Fruit fly (Drosophila melanogaster) whole organism, embryonic: Measurements from ENCODE around the gene THG.

ENCODE experiments used
- B-H2 ChIP-seq: fragments of 200-800 bp; sonication (Bioruptor generic); optimal IDR thresholded peaks from 2 replicates; lab custom pipeline; 2018; ENCODE audit warnings: missing biosample characterization, mild to moderate bottlenecking, missing genetic modification characterization
- CG10147 ChIP-seq: fragments of 200-800 bp; sonication (Bioruptor generic); optimal IDR thresholded peaks from 2 replicates; lab custom pipeline; 2019; ENCODE audit warnings: missing biosample characterization, mild to moderate bottlenecking, missing genetic modification characterization, moderate library complexity
- CG12104 ChIP-seq: fragments of 200-800 bp; sonication (Bioruptor generic); optimal IDR thresholded peaks from 3 replicates; lab custom pipeline; 2016; ENCODE audit warnings: missing biosample characterization, missing genetic modification characterization
- CG13775 ChIP-seq: fragments of 200-800 bp; sonication (Bioruptor generic); optimal IDR thresholded peaks from 3 replicates; lab custom pipeline; 2017; ENCODE audit warnings: missing biosample characterization, mild to moderate bottlenecking, missing genetic modification characterization
- CG13894 ChIP-seq: fragments of 200-800 bp; sonication (Bioruptor generic); optimal IDR thresholded peaks from 3 replicates; lab custom pipeline; 2018; ENCODE audit warnings: missing biosample characterization, mild to moderate bottlenecking, missing genetic modification characterization, moderate library complexity
- CG15073 ChIP-seq: fragments of 200-800 bp; sonication (Bioruptor generic); optimal IDR thresholded peaks from 2 replicates; lab custom pipeline; 2016; ENCODE audit warnings: missing biosample characterization, missing genetic modification characterization
- CG15269 ChIP-seq: fragments of 200-800 bp; sonication (Bioruptor generic); optimal IDR thresholded peaks from 2 replicates; lab custom pipeline; 2018; ENCODE audit warnings: missing biosample characterization, mild to moderate bottlenecking, missing genetic modification characterization, moderate library complexity
- CG15514 ChIP-seq: fragments of 200-800 bp; sonication (Bioruptor generic); optimal IDR thresholded peaks from 3 replicates; lab custom pipeline; 2017; ENCODE audit warnings: missing biosample characterization, missing genetic modification characterization, mild to moderate bottlenecking, moderate library complexity, missing genetic modification reagents
- CG1647 ChIP-seq: fragments of 200-800 bp; sonication (Bioruptor generic); optimal IDR thresholded peaks from 3 replicates; lab custom pipeline; 2016; ENCODE audit warnings: missing biosample characterization, missing genetic modification characterization
- CG16815 ChIP-seq: fragments of 200-800 bp; sonication (Bioruptor generic); optimal IDR thresholded peaks from 3 replicates; lab custom pipeline; 2017; ENCODE audit warnings: missing biosample characterization, mild to moderate bottlenecking, missing genetic modification characterization
- CG18262 ChIP-seq: fragments of 200-800 bp; optimal IDR thresholded peaks from 3 replicates; lab custom pipeline; 2019; ENCODE audit warnings: missing biosample characterization, mild to moderate bottlenecking, missing genetic modification characterization, moderate library complexity
- CG2120 ChIP-seq: fragments of 200-800 bp; sonication (Bioruptor generic); optimal IDR thresholded peaks from 3 replicates; lab custom pipeline; 2016; ENCODE audit warnings: missing biosample characterization, missing genetic modification characterization
- CG4328 ChIP-seq: fragments of 200-800 bp; sonication (Bioruptor generic); optimal IDR thresholded peaks from 3 replicates; lab custom pipeline; 2017; ENCODE audit warnings: missing biosample characterization, missing genetic modification reagents, missing genetic modification characterization
- CG7271 ChIP-seq: fragments of 200-800 bp; sonication (Bioruptor generic); optimal IDR thresholded peaks from 2 replicates; lab custom pipeline; 2018; ENCODE audit warnings: missing biosample characterization, mild to moderate bottlenecking, missing genetic modification characterization, moderate library complexity
- CG7372 ChIP-seq: fragments of 200-800 bp; sonication (Bioruptor generic); IDR thresholded peaks from 2 replicates; pipeline ENCODE4 v1.3.6; 2022; ENCODE audit warnings: missing biosample characterization, missing genetic modification characterization
- CG7786 ChIP-seq: fragments of 200-800 bp; sonication (Bioruptor generic); optimal IDR thresholded peaks from 2 replicates; lab custom pipeline; 2016; ENCODE audit warnings: missing biosample characterization, missing genetic modification characterization
- CG8388 ChIP-seq: fragments of 200-800 bp; sonication (Bioruptor generic); optimal IDR thresholded peaks from 2 replicates; lab custom pipeline; 2019; ENCODE audit warnings: missing biosample characterization, mild to moderate bottlenecking, missing genetic modification characterization, moderate library complexity
- CG9215 ChIP-seq: fragments of 200-800 bp; sonication (Bioruptor generic); IDR thresholded peaks from 2 replicates; pipeline ENCODE4 v1.3.6; 2022; ENCODE audit warnings: missing biosample characterization, missing genetic modification characterization
- CTCF ChIP-seq: fragments of 200-800 bp; sonication (Bioruptor generic); optimal IDR thresholded peaks from 2 replicates; lab custom pipeline; 2017; ENCODE audit warnings: missing biosample characterization, mild to moderate bottlenecking, missing genetic modification characterization, moderate library complexity
- Camta ChIP-seq: fragments of 200-800 bp; sonication (Bioruptor generic); optimal IDR thresholded peaks from 2 replicates; lab custom pipeline; 2016; ENCODE audit warnings: missing biosample characterization, missing genetic modification characterization
- D19A ChIP-seq: fragments of 200-800 bp; optimal IDR thresholded peaks from 3 replicates; lab custom pipeline; 2019; ENCODE audit warnings: missing biosample characterization, mild to moderate bottlenecking, missing genetic modification characterization, moderate library complexity
- Dfd ChIP-seq, 2 experiments: fragments of >200 bp; optimal IDR thresholded peaks; 2 replicates each; lab custom pipeline; 2017; ENCODE audit warnings: missing biosample characterization in 2 of 2, missing genetic modification characterization in 2 of 2
- Eip74EF ChIP-seq, 2 experiments: fragments of 200-800 bp in 1 of 2; fragments of >200 bp in 1 of 2; sonication (Bioruptor generic) in 1 of 2; optimal IDR thresholded peaks; 2 replicates each; lab custom pipeline; 2017 to 2019; ENCODE audit warnings: missing biosample characterization in 2 of 2, missing genetic modification characterization in 2 of 2, mild to moderate bottlenecking in 1 of 2, moderate library complexity in 1 of 2
- Ets97D ChIP-seq: fragments of 200-800 bp; sonication (Bioruptor generic); optimal IDR thresholded peaks from 3 replicates; lab custom pipeline; 2016; ENCODE audit warnings: missing biosample characterization, missing genetic modification characterization
- Fer3 ChIP-seq: fragments of 200-800 bp; sonication (Bioruptor generic); optimal IDR thresholded peaks from 2 replicates; lab custom pipeline; 2018; ENCODE audit warnings: missing biosample characterization, mild to moderate bottlenecking, missing genetic modification characterization, moderate library complexity
- GATAe ChIP-seq: fragments of 200-800 bp; sonication (Bioruptor generic); conservative IDR thresholded peaks from 2 replicates; pipeline ENCODE4 v1.3.6; 2022; ENCODE audit warnings: missing biosample characterization, missing genetic modification characterization
- Gsc ChIP-seq: fragments of 200-800 bp; sonication (Bioruptor generic); IDR thresholded peaks from 2 replicates; pipeline ENCODE4 v1.3.6; 2022; ENCODE audit warnings: missing biosample characterization, missing genetic modification characterization
- Hr3 ChIP-seq: fragments of 200-800 bp; sonication (Bioruptor generic); optimal IDR thresholded peaks from 3 replicates; lab custom pipeline; 2016; ENCODE audit warnings: missing biosample characterization, missing genetic modification characterization
- Jarid2 ChIP-seq: fragments of 200-800 bp; sonication (Bioruptor generic); optimal IDR thresholded peaks from 3 replicates; lab custom pipeline; 2017; ENCODE audit warnings: mild to moderate bottlenecking, missing biosample characterization, missing genetic modification reagents, missing genetic modification characterization
- Mes4 ChIP-seq: fragments of 200-800 bp; sonication (Bioruptor generic); optimal IDR thresholded peaks from 2 replicates; lab custom pipeline; 2016; ENCODE audit warnings: missing biosample characterization, missing genetic modification characterization
- Nf-YC ChIP-seq: fragments of 200-800 bp; optimal IDR thresholded peaks from 3 replicates; lab custom pipeline; 2019; ENCODE audit warnings: missing biosample characterization, mild to moderate bottlenecking, missing genetic modification characterization, moderate library complexity
- Side ChIP-seq: fragments of 200-800 bp; sonication (Bioruptor generic); optimal IDR thresholded peaks from 2 replicates; lab custom pipeline; 2016; ENCODE audit warnings: missing biosample characterization, missing genetic modification characterization
- ase ChIP-seq: fragments of 200-800 bp; sonication (Bioruptor generic); IDR thresholded peaks from 3 replicates; pipeline ENCODE4 v1.3.6; 2022; ENCODE audit warnings: missing biosample characterization, missing genetic modification characterization
- bcd ChIP-seq: fragments of 200-800 bp; sonication (Bioruptor generic); optimal IDR thresholded peaks from 2 replicates; lab custom pipeline; 2017; ENCODE audit warnings: missing biosample characterization, mild to moderate bottlenecking, missing genetic modification characterization
- corto ChIP-seq: fragments of 200-800 bp; sonication (Bioruptor generic); optimal IDR thresholded peaks from 2 replicates; lab custom pipeline; 2016; ENCODE audit warnings: missing biosample characterization, mild to moderate bottlenecking, missing genetic modification characterization, moderate library complexity
- dimm ChIP-seq: fragments of 200-800 bp; sonication (Bioruptor generic); IDR thresholded peaks from 2 replicates; pipeline ENCODE4 v1.3.6; 2022; ENCODE audit warnings: missing biosample characterization, missing genetic modification characterization
- dpn ChIP-seq, 2 experiments: fragments of 200-800 bp; sonication (Bioruptor generic); optimal IDR thresholded peaks; 3 replicates each; lab custom pipeline; 2016; ENCODE audit warnings: missing biosample characterization in 2 of 2, missing genetic modification characterization in 2 of 2
- gcm ChIP-seq: fragments of 200-800 bp; sonication (Bioruptor generic); optimal IDR thresholded peaks from 2 replicates; lab custom pipeline; 2019; ENCODE audit warnings: missing biosample characterization, mild to moderate bottlenecking, missing genetic modification characterization, moderate library complexity
- gro ChIP-seq: fragments of 200-800 bp; sonication (Bioruptor generic); optimal IDR thresholded peaks from 2 replicates; lab custom pipeline; 2016; ENCODE audit warnings: missing biosample characterization, missing genetic modification characterization
- insv ChIP-seq, 2 experiments: fragments of 200-800 bp; sonication (Bioruptor generic); optimal IDR thresholded peaks; 3 replicates each; lab custom pipeline; 2016 to 2018; ENCODE audit warnings: missing biosample characterization in 2 of 2, missing genetic modification characterization in 2 of 2
- ken ChIP-seq: fragments of 200-800 bp; sonication (Bioruptor generic); IDR thresholded peaks from 3 replicates; pipeline ENCODE4 v1.3.6; 2022; ENCODE audit warnings: missing biosample characterization, missing genetic modification characterization
- pfk ChIP-seq: fragments of 200-800 bp; sonication (Bioruptor generic); optimal IDR thresholded peaks from 2 replicates; lab custom pipeline; 2018; ENCODE audit warnings: missing biosample characterization, mild to moderate bottlenecking, missing genetic modification characterization, moderate library complexity
- ranshi ChIP-seq: fragments of 200-800 bp; sonication (Bioruptor generic); IDR thresholded peaks from 2 replicates; pipeline ENCODE4 v1.3.6; 2022; ENCODE audit warnings: missing biosample characterization, missing genetic modification characterization
- rib ChIP-seq: fragments of 200-800 bp; sonication (Bioruptor generic); IDR thresholded peaks from 2 replicates; pipeline ENCODE4 v1.3.6; 2022; ENCODE audit warnings: missing biosample characterization, missing genetic modification characterization
- slp2 ChIP-seq: fragments of 200-800 bp; sonication (Bioruptor generic); optimal IDR thresholded peaks from 2 replicates; lab custom pipeline; 2016; ENCODE audit warnings: missing biosample characterization, missing genetic modification characterization
- sr ChIP-seq: fragments of 200-800 bp; sonication (Bioruptor generic); IDR thresholded peaks from 3 replicates; pipeline ENCODE4 v1.3.6; 2022; ENCODE audit warnings: missing biosample characterization, missing genetic modification characterization
- tap ChIP-seq: fragments of 200-800 bp; optimal IDR thresholded peaks from 3 replicates; lab custom pipeline; 2019; ENCODE audit warnings: missing biosample characterization, mild to moderate bottlenecking, missing genetic modification characterization, moderate library complexity
- vvl ChIP-seq: fragments of 200-800 bp; sonication (Bioruptor generic); IDR thresholded peaks from 2 replicates; pipeline ENCODE4 v1.3.6; 2022; ENCODE audit warnings: missing biosample characterization, missing genetic modification characterization
- zfh2 ChIP-seq: fragments of 200-800 bp; sonication (Bioruptor generic); optimal IDR thresholded peaks from 2 replicates; lab custom pipeline; 2016; ENCODE audit warnings: missing biosample characterization, missing genetic modification characterization

Gene THG

DNA sequence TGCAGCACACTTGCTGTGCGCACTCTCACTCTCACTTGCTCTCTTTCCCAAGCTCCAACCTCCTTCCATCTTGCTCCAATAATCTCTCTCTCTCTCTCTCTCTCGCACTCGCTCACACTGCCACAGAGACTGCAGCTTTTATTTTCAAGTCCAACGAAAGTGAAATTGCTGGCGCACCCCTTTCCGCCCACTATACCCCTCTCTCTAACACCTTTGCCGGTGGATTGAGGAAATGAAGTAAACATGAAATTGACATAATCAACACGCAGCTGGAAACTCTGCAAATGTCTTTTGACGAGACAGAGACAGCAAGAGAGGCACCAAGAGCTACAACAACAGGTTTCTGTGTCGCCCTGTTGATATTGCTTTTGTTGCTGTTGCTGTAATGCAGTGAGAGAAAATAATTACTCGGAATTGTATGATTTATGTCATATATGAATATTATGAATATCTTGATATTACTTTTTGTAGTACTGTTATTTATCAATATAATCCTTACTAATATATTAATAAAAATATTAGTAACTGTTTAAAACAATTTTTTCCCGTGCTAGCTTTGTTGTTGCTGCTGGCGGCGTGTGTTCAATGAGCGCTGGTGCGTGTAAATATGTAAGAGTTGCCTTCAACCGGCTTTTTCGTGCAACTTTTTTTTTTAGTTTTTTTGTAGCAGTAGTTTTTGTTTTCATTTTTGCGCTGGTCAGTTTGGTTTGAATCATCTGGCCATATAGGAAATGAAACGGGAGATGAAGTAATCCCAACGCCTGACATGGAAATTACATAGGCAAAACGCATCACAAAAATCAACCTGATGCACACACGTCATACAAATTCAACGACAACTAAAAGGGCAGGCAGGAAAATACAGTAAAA, 13.7 kb downstream of the THG start (continued):
- peak; percentile 9 for TF ChIP-seq CG7786 (GFP tag; lab: Kevin White, UChicago)
- TF ChIP-seq zfh2 (GFP tag; lab: Kevin White, UChicago): no peak
- TF ChIP-seq Gsc (GFP tag; lab: Robert Waterston, UW): peak; percentile 80
- peak; percentile 93 for TF ChIP-seq ranshi (GFP tag; lab: Robert Waterston, UW)
- peak; percentile 61 for TF ChIP-seq CG2120 (GFP tag; lab: Kevin White, UChicago)
- peak; percentile 94 for TF ChIP-seq CG15269 (tag; lab: Kevin White, UChicago)
- TF ChIP-seq CG1647 (GFP tag; lab: Kevin White, UChicago): peak; percentile 69
- peak in 1 of 2 experiments; percentile 93 for TF ChIP-seq Eip74EF (GFP tag; optimal IDR thresholded peaks at IDR 0.05; lab: Kevin White, UChicago)
- peak; percentile 23 for TF ChIP-seq CTCF (GFP tag; lab: Kevin White, UChicago)
- peak; percentile 85 for TF ChIP-seq gcm (GFP tag; lab: Kevin White, UChicago)
- peak; percentile 93 for TF ChIP-seq Hr3 (GFP tag; lab: Kevin White, UChicago)
- peak; percentile 92 for TF ChIP-seq CG8388 (GFP tag; lab: Kevin White, UChicago)
- peak; percentile 94 for TF ChIP-seq CG18262 (tag; lab: Kevin White, UChicago)
- TF ChIP-seq CG7271 (tag; lab: Kevin White, UChicago): peak; percentile 59
- peak; percentile 97 for TF ChIP-seq vvl
- peak; percentile 54 for TF ChIP-seq Jarid2 (GFP tag; lab: Kevin White, UChicago)
- TF ChIP-seq B-H2: no peak
- peak; percentile 52 for TF ChIP-seq Nf-YC (tag; lab: Kevin White, UChicago)
- TF ChIP-seq ase (GFP tag; lab: Robert Waterston, UW): peak; percentile 92
- TF ChIP-seq D19A (tag; lab: Kevin White, UChicago): peak; percentile 88
- TF ChIP-seq insv (GFP tag; optimal IDR thresholded peaks at IDR 0.05; lab: Kevin White, UChicago): no peak
- TF ChIP-seq Mes4 (GFP tag; lab: Kevin White, UChicago): peak; percentile 60
- peak; percentile 84 for TF ChIP-seq CG9215 (GFP tag; lab: Robert Waterston, UW)
- peak; percentile 80 for TF ChIP-seq dimm (GFP tag; lab: Robert Waterston, UW)
- TF ChIP-seq sr (GFP tag; lab: Robert Waterston, UW): peak; percentile 48; the same call in 1 of the 3 replicates
- peak; percentile 20 for TF ChIP-seq pfk (GFP tag; lab: Kevin White, UChicago)
- TF ChIP-seq CG15514 (GFP tag; lab: Kevin White, UChicago): peak; percentile 65
- peak; percentile 51 for TF ChIP-seq Camta (GFP tag; lab: Kevin White, UChicago)
- TF ChIP-seq CG16815: peak; percentile 66
- peak; percentile 88 for TF ChIP-seq bcd
- TF ChIP-seq corto (GFP tag; lab: Kevin White, UChicago): peak; percentile 37
- no peak for TF ChIP-seq gro (GFP tag; lab: Kevin White, UChicago)
- TF ChIP-seq CG12104: peak; percentile 88
- TF ChIP-seq Dfd (GFP tag; optimal IDR thresholded peaks at IDR 0.05; lab: Kevin White, UChicago): no peak
- TF ChIP-seq CG13894 (tag; lab: Kevin White, UChicago): peak; percentile 39
- no peak for TF ChIP-seq GATAe
- peak; percentile 45 for TF ChIP-seq Side (GFP tag; lab: Kevin White, UChicago)
- TF ChIP-seq CG4328 (GFP tag; lab: Kevin White, UChicago): peak; percentile 34
- peak; percentile 80 for TF ChIP-seq ken
- no peak for TF ChIP-seq Ets97D (GFP tag; lab: Kevin White, UChicago)
- TF ChIP-seq CG13775 (GFP tag; lab: Kevin White, UChicago): peak; percentile 83
- no peak for TF ChIP-seq slp2
- peak; percentile 21 to 90 for TF ChIP-seq dpn (GFP tag; optimal IDR thresholded peaks at IDR 0.05; lab: Kevin White, UChicago)
- no peak; the same call in 1 of the 2 replicates for TF ChIP-seq rib (GFP tag; lab: Robert Waterston, UW)
- peak; percentile 89 for TF ChIP-seq Fer3 (tag; lab: Kevin White, UChicago)
- peak; percentile 93 for TF ChIP-seq tap (tag; lab: Kevin White, UChicago)
- TF ChIP-seq CG7372 (GFP tag; lab: Robert Waterston, UW): peak; percentile 90
- TF ChIP-seq CG10147: peak; percentile 78
- peak; percentile 40 for TF ChIP-seq CG15073
